Fruit fly (Drosophila melanogaster) whole organism, pupa: Measurements from ENCODE around the gene ATPsynCF6L.

Experiments
- CG12605 ChIP-seq: fragments of 200-800 bp; sonication (Bioruptor generic); IDR thresholded peaks from 2 replicates; pipeline ENCODE4 v1.3.6; 2022; ENCODE audit warnings: missing biosample characterization, missing genetic modification characterization
- CG8301 ChIP-seq: fragments of 200-800 bp; sonication (Bioruptor generic); optimal IDR thresholded peaks from 2 replicates; lab custom pipeline; 2018; ENCODE audit warnings: missing biosample characterization, mild to moderate bottlenecking, missing genetic modification characterization

DNA sequence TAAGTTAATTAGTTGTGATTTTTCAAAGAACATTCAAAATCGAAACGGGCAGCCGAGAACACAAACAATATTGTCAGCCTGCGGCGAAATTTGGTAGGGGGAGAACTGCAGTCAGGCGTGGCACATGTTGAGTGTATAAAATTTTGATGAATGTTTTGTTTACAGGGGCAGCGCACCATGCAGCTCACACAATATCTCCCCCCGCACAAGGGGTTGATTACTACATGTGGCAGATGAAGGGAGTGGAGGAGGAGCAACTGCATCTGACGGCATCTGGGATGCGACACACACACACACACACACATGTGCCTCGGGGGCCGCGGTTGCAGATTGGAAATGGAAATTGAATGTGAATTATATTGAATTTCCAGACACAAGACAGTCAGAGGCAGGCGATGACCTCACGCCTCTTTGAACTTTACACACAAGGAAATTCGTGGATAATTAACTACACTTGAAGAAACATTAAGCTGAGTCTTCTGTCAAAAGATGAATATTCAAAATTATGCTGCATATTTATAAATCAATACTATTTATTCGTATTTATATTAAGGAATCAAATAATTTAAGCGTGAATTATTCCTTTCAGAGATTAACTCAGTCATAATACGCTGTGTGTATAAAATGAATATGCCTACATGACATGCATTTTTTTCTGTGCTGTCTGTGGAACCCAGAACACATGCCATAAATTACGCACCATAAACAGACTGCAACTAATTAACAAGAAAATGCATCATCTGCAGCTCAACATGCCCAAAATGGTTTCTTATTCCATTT, 12.3 kb downstream of the ATPsynCF6L start:
- TF ChIP-seq CG8301 (tag; lab: Kevin White, UChicago) (no peak), CG12605 (GFP tag; lab: Robert Waterston, UW) (no peak)
